Fruit fly (Drosophila melanogaster) whole organism, embryonic: ENCODE data around the gene mAChR-C.

Source experiments
- Adf1 ChIP-seq: fragments of 200-800 bp; sonication (Bioruptor generic); IDR thresholded peaks from 2 replicates; pipeline ENCODE4 v1.3.6; 2022; ENCODE audit warnings: missing biosample characterization, missing genetic modification characterization
- Atf-2 ChIP-seq: fragments of 200-800 bp; sonication (Bioruptor generic); optimal IDR thresholded peaks from 2 replicates; lab custom pipeline; 2016; ENCODE audit warnings: missing biosample characterization, missing genetic modification characterization
- Atf6 ChIP-seq: fragments of 200-800 bp; sonication (Bioruptor generic); IDR thresholded peaks from 2 replicates; pipeline ENCODE4 v1.3.6; 2022; ENCODE audit warnings: missing biosample characterization, missing genetic modification characterization
- CG10147 ChIP-seq: fragments of 200-800 bp; sonication (Bioruptor generic); optimal IDR thresholded peaks from 2 replicates; lab custom pipeline; 2019; ENCODE audit warnings: missing biosample characterization, mild to moderate bottlenecking, missing genetic modification characterization, moderate library complexity
- CG10462 ChIP-seq: fragments of 200-800 bp; sonication (Bioruptor generic); optimal IDR thresholded peaks from 2 replicates; lab custom pipeline; 2016; ENCODE audit warnings: missing biosample characterization, missing genetic modification characterization
- CG10654 ChIP-seq: fragments of 200-800 bp; sonication (Bioruptor generic); optimal IDR thresholded peaks from 2 replicates; lab custom pipeline; 2016; ENCODE audit warnings: missing biosample characterization, missing genetic modification characterization
- CG11456 ChIP-seq: fragments of 200-800 bp; sonication (Bioruptor generic); IDR thresholded peaks from 3 replicates; pipeline ENCODE4 v1.3.6; 2022; ENCODE audit warnings: missing biosample characterization, missing genetic modification characterization
- CG11695 ChIP-seq: fragments of 200-800 bp; sonication (Bioruptor generic); IDR thresholded peaks from 3 replicates; pipeline ENCODE4 v1.3.6; 2022; ENCODE audit warnings: missing biosample characterization, missing genetic modification characterization
- CG12104 ChIP-seq: fragments of 200-800 bp; sonication (Bioruptor generic); optimal IDR thresholded peaks from 3 replicates; lab custom pipeline; 2016; ENCODE audit warnings: missing biosample characterization, missing genetic modification characterization
- CG14860 ChIP-seq: fragments of 200-800 bp; sonication (Bioruptor generic); IDR thresholded peaks from 3 replicates; pipeline ENCODE4 v1.3.6; 2022; ENCODE audit warnings: missing biosample characterization, missing genetic modification characterization; ENCODE audit not compliant: partially characterized antibody
- CG15073 ChIP-seq: fragments of 200-800 bp; sonication (Bioruptor generic); optimal IDR thresholded peaks from 2 replicates; lab custom pipeline; 2016; ENCODE audit warnings: missing biosample characterization, missing genetic modification characterization
- CG15479 ChIP-seq: fragments of 200-800 bp; sonication (Bioruptor generic); optimal IDR thresholded peaks from 3 replicates; lab custom pipeline; 2019; ENCODE audit warnings: missing biosample characterization, mild to moderate bottlenecking, missing genetic modification characterization, moderate library complexity
- CG16863 ChIP-seq: fragments of 200-800 bp; sonication (Bioruptor generic); optimal IDR thresholded peaks from 3 replicates; lab custom pipeline; 2016; ENCODE audit warnings: missing biosample characterization, missing genetic modification characterization
- CG2889 ChIP-seq: fragments of 200-800 bp; sonication (Bioruptor generic); IDR thresholded peaks from 3 replicates; pipeline ENCODE4 v1.3.6; 2022; ENCODE audit warnings: missing biosample characterization, missing genetic modification characterization
- CG3838 ChIP-seq: fragments of 200-800 bp; sonication (Bioruptor generic); optimal IDR thresholded peaks from 3 replicates; lab custom pipeline; 2016; ENCODE audit warnings: missing biosample characterization, missing genetic modification characterization
- CG4360 ChIP-seq: fragments of 200-800 bp; sonication (Bioruptor generic); IDR thresholded peaks from 2 replicates; pipeline ENCODE4 v1.3.6; 2022; ENCODE audit warnings: missing biosample characterization, missing genetic modification characterization
- CG43689 ChIP-seq: fragments of 200-800 bp; sonication (Bioruptor generic); IDR thresholded peaks from 2 replicates; pipeline ENCODE4 v1.3.6; 2022; ENCODE audit warnings: missing biosample characterization, missing genetic modification characterization
- CG4617 ChIP-seq: fragments of 200-800 bp; sonication (Bioruptor generic); optimal IDR thresholded peaks from 3 replicates; lab custom pipeline; 2016; ENCODE audit warnings: missing biosample characterization, missing genetic modification characterization, borderline replicate concordance
- CG4820 ChIP-seq: fragments of 200-800 bp; sonication (Bioruptor generic); optimal IDR thresholded peaks from 3 replicates; lab custom pipeline; 2016; ENCODE audit warnings: missing biosample characterization, missing genetic modification characterization
- CG6791 ChIP-seq: fragments of 200-800 bp; sonication (Bioruptor generic); IDR thresholded peaks from 3 replicates; pipeline ENCODE4 v1.3.6; 2022; ENCODE audit warnings: missing biosample characterization, missing genetic modification characterization; ENCODE audit not compliant: partially characterized antibody
- CG7839 ChIP-seq: fragments of 200-800 bp; sonication (Bioruptor generic); optimal IDR thresholded peaks from 3 replicates; lab custom pipeline; 2018; ENCODE audit warnings: missing biosample characterization, mild to moderate bottlenecking, missing genetic modification characterization, moderate library complexity
- CG8924 ChIP-seq: fragments of 200-800 bp; optimal IDR thresholded peaks from 3 replicates; lab custom pipeline; 2019; ENCODE audit warnings: missing biosample characterization, mild to moderate bottlenecking, missing genetic modification characterization, moderate library complexity
- Camta ChIP-seq: fragments of 200-800 bp; sonication (Bioruptor generic); optimal IDR thresholded peaks from 2 replicates; lab custom pipeline; 2016; ENCODE audit warnings: missing biosample characterization, missing genetic modification characterization
- Fer3 ChIP-seq: fragments of 200-800 bp; sonication (Bioruptor generic); optimal IDR thresholded peaks from 2 replicates; lab custom pipeline; 2018; ENCODE audit warnings: missing biosample characterization, mild to moderate bottlenecking, missing genetic modification characterization, moderate library complexity
- HLH3B ChIP-seq: fragments of 200-800 bp; sonication (Bioruptor generic); IDR thresholded peaks from 2 replicates; pipeline ENCODE4 v1.3.6; 2022; ENCODE audit warnings: missing biosample characterization, missing genetic modification characterization
- HLH54F ChIP-seq: fragments of 200-800 bp; sonication (Bioruptor generic); optimal IDR thresholded peaks from 3 replicates; lab custom pipeline; 2016; ENCODE audit warnings: missing biosample characterization, missing genetic modification characterization
- Lpt ChIP-seq: fragments of >200 bp; optimal IDR thresholded peaks from 2 replicates; lab custom pipeline; 2018; ENCODE audit warnings: missing biosample characterization, missing genetic modification characterization
- MESR4 ChIP-seq: fragments of 200-800 bp; sonication (Bioruptor generic); optimal IDR thresholded peaks from 2 replicates; lab custom pipeline; 2018; ENCODE audit warnings: missing biosample characterization, mild to moderate bottlenecking, missing genetic modification characterization, moderate library complexity
- NK7.1 ChIP-seq: fragments of 200-800 bp; sonication (Bioruptor generic); optimal IDR thresholded peaks from 3 replicates; lab custom pipeline; 2016; ENCODE audit warnings: missing biosample characterization, missing genetic modification characterization
- Oaz ChIP-seq: fragments of 200-800 bp; sonication (Bioruptor generic); IDR thresholded peaks from 2 replicates; pipeline ENCODE4 v1.3.6; 2022; ENCODE audit warnings: missing biosample characterization, missing genetic modification characterization
- Side ChIP-seq: fragments of 200-800 bp; sonication (Bioruptor generic); optimal IDR thresholded peaks from 2 replicates; lab custom pipeline; 2016; ENCODE audit warnings: missing biosample characterization, missing genetic modification characterization
- bigmax ChIP-seq: fragments of 200-800 bp; sonication (Bioruptor generic); optimal IDR thresholded peaks from 2 replicates; lab custom pipeline; 2018; ENCODE audit warnings: missing biosample characterization, mild to moderate bottlenecking, missing genetic modification characterization
- danr ChIP-seq: fragments of 200-800 bp; sonication (Bioruptor generic); IDR thresholded peaks from 2 replicates; pipeline ENCODE4 v1.3.6; 2022; ENCODE audit warnings: missing biosample characterization, missing genetic modification characterization
- insv ChIP-seq, 2 experiments: fragments of 200-800 bp; sonication (Bioruptor generic); optimal IDR thresholded peaks; 3 replicates each; lab custom pipeline; 2016 to 2018; ENCODE audit warnings: missing biosample characterization in 2 of 2, missing genetic modification characterization in 2 of 2
- knrl ChIP-seq: fragments of 200-800 bp; sonication (Bioruptor generic); IDR thresholded peaks from 3 replicates; pipeline ENCODE4 v1.3.6; 2022; ENCODE audit warnings: missing biosample characterization, missing genetic modification characterization; ENCODE audit not compliant: partially characterized antibody
- nau ChIP-seq: fragments of 200-800 bp; sonication (Bioruptor generic); optimal IDR thresholded peaks from 3 replicates; lab custom pipeline; 2017; ENCODE audit warnings: missing biosample characterization, mild to moderate bottlenecking, missing genetic modification characterization, missing genetic modification reagents
- org-1 ChIP-seq: fragments of 200-800 bp; sonication (Bioruptor generic); optimal IDR thresholded peaks from 2 replicates; lab custom pipeline; 2017; ENCODE audit warnings: missing biosample characterization, missing genetic modification characterization
- p53 ChIP-seq: fragments of 200-800 bp; sonication (Bioruptor generic); optimal IDR thresholded peaks from 2 replicates; lab custom pipeline; 2016; ENCODE audit warnings: missing biosample characterization, missing genetic modification characterization
- pita ChIP-seq: fragments of 200-800 bp; sonication (Bioruptor generic); optimal IDR thresholded peaks from 2 replicates; lab custom pipeline; 2017; ENCODE audit warnings: missing biosample characterization, mild to moderate bottlenecking, missing genetic modification characterization
- pnt ChIP-seq: fragments of 200-800 bp; sonication (Bioruptor generic); optimal IDR thresholded peaks from 3 replicates; lab custom pipeline; 2016; ENCODE audit warnings: missing biosample characterization, missing genetic modification characterization
- row ChIP-seq: fragments of 200-800 bp; sonication (Bioruptor generic); IDR thresholded peaks from 3 replicates; pipeline ENCODE4 v1.3.6; 2022; ENCODE audit warnings: missing biosample characterization, missing genetic modification characterization
- sc ChIP-seq, 3 experiments: fragments of >200 bp in 2 of 3; fragments of 200-800 bp in 1 of 3; sonication (Bioruptor generic) in 1 of 3; optimal IDR thresholded peaks; 2 replicates in 2 of 3; 3 replicates in 1 of 3; lab custom pipeline; 2017; ENCODE audit warnings: mild to moderate bottlenecking in 1 of 3, missing biosample characterization in 1 of 3, missing genetic modification characterization in 1 of 3, missing genetic modification reagents in 1 of 3
- sens ChIP-seq: fragments of 200-800 bp; sonication (Bioruptor generic); peaks from one replicate; lab custom pipeline; 2016; ENCODE audit warnings: missing biosample characterization, missing genetic modification characterization
- sim ChIP-seq: fragments of 200-800 bp; sonication (Bioruptor generic); IDR thresholded peaks from 2 replicates; pipeline ENCODE4 v1.3.6; 2022; ENCODE audit warnings: missing biosample characterization, missing genetic modification characterization
- stwl ChIP-seq: fragments of 200-800 bp; sonication (Bioruptor generic); optimal IDR thresholded peaks from 3 replicates; lab custom pipeline; 2018; ENCODE audit warnings: missing biosample characterization, mild to moderate bottlenecking, missing genetic modification characterization, moderate library complexity
- tio ChIP-seq: fragments of 200-800 bp; sonication (Bioruptor generic); optimal IDR thresholded peaks from 2 replicates; lab custom pipeline; 2017; ENCODE audit warnings: missing biosample characterization, missing genetic modification characterization, inconsistent platforms
- vfl ChIP-seq: fragments of 200-800 bp; sonication (Bioruptor generic); optimal IDR thresholded peaks from 2 replicates; lab custom pipeline; 2016; ENCODE audit warnings: missing biosample characterization, missing genetic modification characterization
- vnd ChIP-seq: fragments of 200-800 bp; sonication (Bioruptor generic); IDR thresholded peaks from 3 replicates; pipeline ENCODE4 v1.3.6; 2022; ENCODE audit warnings: missing biosample characterization, missing genetic modification characterization; ENCODE audit not compliant: partially characterized antibody
- yki ChIP-seq: fragments of >200 bp; optimal IDR thresholded peaks from 3 replicates; lab custom pipeline; 2018
- zen ChIP-seq: fragments of 200-800 bp; sonication (Bioruptor generic); optimal IDR thresholded peaks from 3 replicates; lab custom pipeline; 2018; ENCODE audit warnings: missing biosample characterization, mild to moderate bottlenecking, missing genetic modification characterization, moderate library complexity

The mAChR-C gene

DNA sequence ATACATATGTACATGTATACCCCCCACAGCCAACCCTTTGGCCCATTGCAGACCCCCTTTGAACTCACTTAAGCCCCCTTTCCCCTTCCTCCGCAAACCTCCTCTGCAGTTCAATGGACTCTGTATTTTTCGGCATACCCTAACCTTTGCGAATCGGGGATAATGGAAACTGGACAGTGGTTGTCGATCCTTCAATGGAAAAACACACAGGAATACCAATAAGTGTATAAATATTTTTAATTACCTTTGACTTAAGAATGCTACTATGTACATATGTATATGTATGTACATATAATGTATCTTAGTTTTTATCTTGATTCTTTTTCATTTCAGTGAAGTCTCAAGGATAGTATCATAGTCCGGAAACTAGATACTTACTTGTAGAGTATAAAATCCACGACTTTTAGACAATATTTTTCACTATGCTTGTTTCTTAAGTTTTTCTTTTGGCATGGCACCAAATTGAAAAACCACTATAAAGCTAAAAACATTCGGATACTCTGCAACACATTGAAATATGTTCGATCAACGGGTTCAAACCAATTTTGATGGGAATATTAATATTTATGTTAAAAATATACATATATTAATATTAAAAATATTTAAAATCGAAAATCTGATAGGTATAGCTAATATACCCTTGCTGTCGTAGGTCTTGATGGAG lies 24.0 kb upstream of the mAChR-C start (continued):
- TF ChIP-seq CG2889 (GFP tag; lab: Robert Waterston, UW): peak; percentile 67; the same call in 2 of the 3 replicates
- no peak for TF ChIP-seq Side (GFP tag; lab: Kevin White, UChicago)
- TF ChIP-seq sim (GFP tag; lab: Robert Waterston, UW): 0 out of 2 replicates have a peak, but pooled peaks have one; percentile 14
- TF ChIP-seq insv (GFP tag; optimal IDR thresholded peaks at IDR 0.05; lab: Kevin White, UChicago): no peak
- TF ChIP-seq MESR4 (GFP tag; lab: Kevin White, UChicago): no peak
- TF ChIP-seq CG4360 (GFP tag; lab: Robert Waterston, UW): no peak; the same call in 1 of the 2 replicates
- TF ChIP-seq HLH54F (GFP tag; lab: Kevin White, UChicago): no peak
- no peak for TF ChIP-seq CG15073 (GFP tag; lab: Kevin White, UChicago)
- peak; percentile 81 for TF ChIP-seq HLH3B (GFP tag; lab: Robert Waterston, UW)
- TF ChIP-seq CG43689 (GFP tag; lab: Robert Waterston, UW): no peak; the same call in 1 of the 2 replicates
- TF ChIP-seq CG6791 (GFP tag; lab: Robert Waterston, UW): no peak
- no peak for TF ChIP-seq CG14860 (GFP tag; lab: Robert Waterston, UW)
- no peak for TF ChIP-seq Atf-2 (GFP tag; lab: Kevin White, UChicago)
- peak; percentile 3 for TF ChIP-seq nau (GFP tag; lab: Kevin White, UChicago)
- no peak for TF ChIP-seq CG4617 (GFP tag; lab: Kevin White, UChicago)
- no peak for TF ChIP-seq pnt (GFP tag; lab: Kevin White, UChicago)
- TF ChIP-seq zen (tag; lab: Kevin White, UChicago): peak; percentile 33
- TF ChIP-seq vnd: no peak
- peak; percentile 79 for TF ChIP-seq CG11695 (GFP tag; lab: Robert Waterston, UW)
- peak; percentile 55; the same call in 1 of the 2 replicates for TF ChIP-seq Atf6
- TF ChIP-seq pita (GFP tag; lab: Kevin White, UChicago): no peak
- TF ChIP-seq org-1 (GFP tag; lab: Kevin White, UChicago): peak; percentile 33
- TF ChIP-seq tio (GFP tag; lab: Kevin White, UChicago): peak; percentile 18
- TF ChIP-seq p53 (GFP tag; lab: Kevin White, UChicago): no peak
- no peak for TF ChIP-seq stwl (tag; lab: Kevin White, UChicago)
- TF ChIP-seq Lpt (GFP tag; lab: Kevin White, UChicago): no peak
- TF ChIP-seq CG4820 (GFP tag; lab: Kevin White, UChicago): peak; percentile 30
- TF ChIP-seq yki: no peak
- TF ChIP-seq CG3838 (GFP tag; lab: Kevin White, UChicago): no peak
- no peak for TF ChIP-seq CG15479 (GFP tag; lab: Kevin White, UChicago)
- TF ChIP-seq row (GFP tag; lab: Robert Waterston, UW): peak; percentile 84
- peak; percentile 19 for TF ChIP-seq sens (GFP tag; lab: Kevin White, UChicago)
- TF ChIP-seq CG10147: peak; percentile 68
- peak; percentile 16 for TF ChIP-seq CG12104 (GFP tag; lab: Kevin White, UChicago)
- TF ChIP-seq CG16863 (GFP tag; lab: Kevin White, UChicago): no peak
- TF ChIP-seq CG8924 (tag; lab: Kevin White, UChicago): peak; percentile 71
- TF ChIP-seq Adf1 (GFP tag; lab: Robert Waterston, UW): no peak
- TF ChIP-seq CG11456: peak; percentile 79; the same call in 2 of the 3 replicates
- TF ChIP-seq bigmax (GFP tag; lab: Kevin White, UChicago): no peak
- TF ChIP-seq knrl (GFP tag; lab: Robert Waterston, UW): no peak
- peak; percentile 37 for TF ChIP-seq CG10654 (GFP tag; lab: Kevin White, UChicago)
- TF ChIP-seq vfl (GFP tag; lab: Kevin White, UChicago): no peak
- TF ChIP-seq sc (optimal IDR thresholded peaks at IDR 0.05; lab: Kevin White, UChicago): no peak
- no peak for TF ChIP-seq sc (GFP tag; optimal IDR thresholded peaks at IDR 0.05; lab: Kevin White, UChicago)
- TF ChIP-seq Camta (GFP tag; lab: Kevin White, UChicago): no peak
- TF ChIP-seq CG10462: peak; percentile 57
- peak; percentile 79 for TF ChIP-seq Fer3 (tag; lab: Kevin White, UChicago)
- no peak for TF ChIP-seq danr
- no peak for TF ChIP-seq Oaz (GFP tag; lab: Robert Waterston, UW)
- TF ChIP-seq NK7.1 (GFP tag; lab: Kevin White, UChicago): no peak
- peak; percentile 82 for TF ChIP-seq CG7839 (tag; lab: Kevin White, UChicago)
